Fruit fly (Drosophila melanogaster) whole organism, prepupa: ENCODE results near the gene SCCRO.

Source experiments
- CG10669 ChIP-seq: fragments of 200-800 bp; sonication (Bioruptor generic); optimal IDR thresholded peaks from 3 replicates; lab custom pipeline; 2018; ENCODE audit warnings: missing biosample characterization, mild to moderate bottlenecking, missing genetic modification characterization, moderate library complexity
- CG11902 ChIP-seq: fragments of 200-800 bp; sonication (Bioruptor generic); optimal IDR thresholded peaks from 3 replicates; lab custom pipeline; 2016; ENCODE audit warnings: missing biosample characterization, missing genetic modification characterization
- CG1621 ChIP-seq: fragments of 200-800 bp; sonication (Bioruptor generic); optimal IDR thresholded peaks from 3 replicates; lab custom pipeline; 2018; ENCODE audit warnings: missing biosample characterization, mild to moderate bottlenecking, missing genetic modification characterization
- CG3919 ChIP-seq: fragments of 200-800 bp; sonication (Bioruptor generic); optimal IDR thresholded peaks from 3 replicates; lab custom pipeline; 2016; ENCODE audit warnings: missing biosample characterization, missing genetic modification characterization
- CG6276 ChIP-seq: fragments of 200-800 bp; sonication (Bioruptor generic); optimal IDR thresholded peaks from 2 replicates; lab custom pipeline; 2017; ENCODE audit warnings: missing biosample characterization, mild to moderate bottlenecking, missing genetic modification characterization
- CG6808 ChIP-seq: fragments of 200-800 bp; sonication (Bioruptor generic); optimal IDR thresholded peaks from 3 replicates; lab custom pipeline; 2017; ENCODE audit warnings: missing biosample characterization, missing genetic modification characterization, mild to moderate bottlenecking, moderate library complexity, missing genetic modification reagents
- Eip75B ChIP-seq: fragments of 200-800 bp; sonication (Bioruptor generic); optimal IDR thresholded peaks from 3 replicates; lab custom pipeline; 2016; ENCODE audit warnings: missing biosample characterization, missing genetic modification characterization
- Ets96B ChIP-seq: fragments of 200-800 bp; optimal IDR thresholded peaks from 2 replicates; lab custom pipeline; 2019; ENCODE audit warnings: missing biosample characterization, mild to moderate bottlenecking, missing genetic modification characterization, moderate library complexity
- acj6 ChIP-seq: fragments of 200-800 bp; sonication (Bioruptor generic); optimal IDR thresholded peaks from 3 replicates; lab custom pipeline; 2016; ENCODE audit warnings: missing biosample characterization, missing genetic modification characterization
- fd59A ChIP-seq: fragments of 200-800 bp; sonication (Bioruptor generic); optimal IDR thresholded peaks from 2 replicates; lab custom pipeline; 2017; ENCODE audit warnings: missing biosample characterization, mild to moderate bottlenecking, missing genetic modification characterization, missing genetic modification reagents
- spab ChIP-seq: fragments of 200-800 bp; sonication (Bioruptor generic); optimal IDR thresholded peaks from 2 replicates; lab custom pipeline; 2017; ENCODE audit warnings: missing biosample characterization, mild to moderate bottlenecking, missing genetic modification characterization, missing genetic modification reagents
- ss ChIP-seq, 2 experiments: fragments of 200-800 bp; sonication (Bioruptor generic); optimal IDR thresholded peaks; 2 replicates in 1 of 2; 3 replicates in 1 of 2; lab custom pipeline; 2017 to 2018; ENCODE audit warnings: mild to moderate bottlenecking in 2 of 2, missing biosample characterization in 2 of 2, missing genetic modification characterization in 2 of 2, moderate library complexity in 1 of 2

DNA sequence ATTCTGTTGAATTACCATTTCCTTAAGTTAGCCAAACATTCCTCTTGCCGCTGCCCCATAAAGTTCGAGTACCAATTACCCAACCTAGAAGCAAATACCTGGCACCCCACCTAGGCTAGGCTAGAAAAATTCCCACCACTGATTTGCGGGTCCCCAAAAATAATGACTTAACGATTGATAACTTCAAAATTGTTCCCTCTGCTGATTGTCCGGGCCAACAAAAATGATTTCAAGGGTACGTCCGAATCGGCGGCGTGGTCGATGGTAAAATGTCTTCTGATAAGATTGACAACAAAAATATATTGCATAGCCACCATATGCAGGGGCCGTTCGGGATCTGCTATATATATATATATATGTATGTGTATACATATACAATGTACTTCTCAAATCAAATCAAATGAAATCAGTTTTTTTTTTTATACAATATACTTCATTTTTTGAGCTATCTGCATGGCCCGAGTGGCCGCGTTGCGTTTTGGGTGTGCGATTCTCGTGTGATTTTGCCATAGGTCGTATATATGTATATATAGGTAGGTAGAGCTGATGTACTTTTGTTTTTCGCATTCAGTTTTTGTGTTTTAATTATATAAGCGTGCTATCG, 15.9 kb upstream of the SCCRO start:
- TF ChIP-seq CG1621 (tag; lab: Kevin White, UChicago) (no peak), CG3919 (GFP tag; lab: Kevin White, UChicago) (no peak), fd59A (GFP tag; lab: Kevin White, UChicago) (no peak), acj6 (no peak), CG11902 (GFP tag; lab: Kevin White, UChicago) (no peak), CG6808 (GFP tag; lab: Kevin White, UChicago) (no peak), Ets96B (tag; lab: Kevin White, UChicago) (no peak), CG6276 (GFP tag; lab: Kevin White, UChicago) (no peak), Eip75B (no peak), ss (GFP tag; optimal IDR thresholded peaks at IDR 0.05; lab: Kevin White, UChicago) (no peak), spab (no peak), CG10669 (no peak)
